Fruit fly (Drosophila melanogaster): Measurements from ENCODE around the gene ro.

ro gene

dm6 chr3R:26866577-26867456, 14.2 kb downstream of the ro start, which contains the start of the genes ball and His2Av (continued):
- TF ChIP-seq MESR4 (GFP tag; optimal IDR thresholded peaks at IDR 0.05) (peak; percentile 56), BEAF-32 (GFP tag; optimal IDR thresholded peaks at IDR 0.05) (peak; percentile 97), CG11093 (GFP tag; IDR thresholded peaks at IDR 0.05) (0 out of 3 replicates have a peak, but pooled peaks have one; percentile 47), Hr78 (GFP tag; optimal IDR thresholded peaks at IDR 0.05) (no peak), CG15601 (tag; optimal IDR thresholded peaks at IDR 0.05) (peak; percentile 69), Bgb (GFP tag; IDR thresholded peaks at IDR 0.05; ENCODE audit: partially characterized antibody) (peak; percentile 94), gsb (GFP tag; IDR thresholded peaks at IDR 0.05) (peak; percentile 77), bigmax (GFP tag; optimal IDR thresholded peaks at IDR 0.05) (peak; percentile 97), sc (optimal IDR thresholded peaks at IDR 0.05) (no peak), sc (GFP tag; optimal IDR thresholded peaks at IDR 0.05) (peak; percentile 22), CkIIα-i1 (GFP tag; IDR thresholded peaks at IDR 0.05) (no peak), az2 (GFP tag; optimal IDR thresholded peaks at IDR 0.05) (peak; percentile 90), scrt (GFP tag; optimal IDR thresholded peaks at IDR 0.05) (peak; percentile 75), sens (GFP tag) (peak; percentile 98), Xbp1 (GFP tag; optimal IDR thresholded peaks at IDR 0.05) (peak; percentile 93), CG1832 (GFP tag; optimal IDR thresholded peaks at IDR 0.05) (no peak), exex (tag; optimal IDR thresholded peaks at IDR 0.05) (no peak), sisA (GFP tag; IDR thresholded peaks at IDR 0.05) (peak; percentile 81), NC2α (GFP tag; optimal IDR thresholded peaks at IDR 0.05) (peak; percentile 76), Awh (GFP tag; IDR thresholded peaks at IDR 0.05) (peak; percentile 85), CG2116 (GFP tag; optimal IDR thresholded peaks at IDR 0.05) (peak; percentile 98), CG2712 (tag; optimal IDR thresholded peaks at IDR 0.05) (peak; percentile 83), CG17912 (GFP tag; optimal IDR thresholded peaks at IDR 0.05) (peak; percentile 30), disco-r (GFP tag; optimal IDR thresholded peaks at IDR 0.05) (peak; percentile 73), B-H2 (GFP tag; optimal IDR thresholded peaks at IDR 0.05) (peak; percentile 86), ase (GFP tag; IDR thresholded peaks at IDR 0.05) (peak; percentile 82), ac (GFP tag; optimal IDR thresholded peaks at IDR 0.05) (peak; percentile 52), Doc3 (GFP tag; IDR thresholded peaks at IDR 0.05; ENCODE audit: partially characterized antibody) (peak; percentile 86), gem (tag; optimal IDR thresholded peaks at IDR 0.05) (peak; percentile 85), Ets65A (GFP tag) (peak; percentile 98), abd-A (tag; optimal IDR thresholded peaks at IDR 0.05) (no peak), CG3726 (GFP tag; IDR thresholded peaks at IDR 0.05) (peak; percentile 63; the same call in 1 of the 3 replicates), Atf-2 (GFP tag; optimal IDR thresholded peaks at IDR 0.05) (peak; percentile 75), vvl (GFP tag; IDR thresholded peaks at IDR 0.05) (peak; percentile 93), NC2β (GFP tag; optimal IDR thresholded peaks at IDR 0.05) (peak; percentile 92), br (optimal IDR thresholded peaks at IDR 0.05) (no peak), CG9437 (GFP tag; optimal IDR thresholded peaks at IDR 0.05) (peak; percentile 6), Lim3 (GFP tag; IDR thresholded peaks at IDR 0.05) (no peak), CG32532 (GFP tag; IDR thresholded peaks at IDR 0.05) (peak; percentile 91), dysf (GFP tag; IDR thresholded peaks at IDR 0.05) (peak; percentile 79), cato (GFP tag; optimal IDR thresholded peaks at IDR 0.05; ENCODE audit: borderline replicate concordance) (peak; percentile 47), grn (GFP tag; optimal IDR thresholded peaks at IDR 0.05) (peak; percentile 22), crol (GFP tag; IDR thresholded peaks at IDR 0.05) (peak; percentile 38), Doc2 (GFP tag; IDR thresholded peaks at IDR 0.05) (no peak), CG6765 (GFP tag; optimal IDR thresholded peaks at IDR 0.05) (peak; percentile 42), CG6854 (GFP tag; optimal IDR thresholded peaks at IDR 0.05) (peak; percentile 60), ERR (GFP tag; optimal IDR thresholded peaks at IDR 0.05) (peak; percentile 81), Ravus (GFP tag; IDR thresholded peaks at IDR 0.05) (peak; percentile 36; the same call in 1 of the 2 replicates), mirr (GFP tag; optimal IDR thresholded peaks at IDR 0.05) (peak; percentile 42)

Data from whole organism, embryonic.